Worm (Caenorhabditis elegans) whole organism, L3 larva: ENCODE results near the gene vha-3.
"Not testable (repeated sequence)": the region's sequence is repeated elsewhere in the genome, so short reads cannot be mapped to it uniquely, and the experiment has no call there.

ENCODE experiments used
- R02D3.7 ChIP-seq: fragments of 150-350 bp; optimal IDR thresholded peaks from 2 replicates; lab custom pipeline; 2014; ENCODE audit warnings: missing biosample characterization, missing genetic modification characterization
- ama-1 ChIP-seq: fragments of 150-350 bp; optimal IDR thresholded peaks from 2 replicates; lab custom pipeline; 2018
- ceh-16 ChIP-seq: sonication (generic microtip); optimal IDR thresholded peaks from 2 replicates; lab custom pipeline; 2017; ENCODE audit warnings: missing biosample characterization, missing genetic modification characterization
- ceh-28 ChIP-seq: fragments of 150-350 bp; optimal IDR thresholded peaks from 2 replicates; lab custom pipeline; 2014; ENCODE audit warnings: missing biosample characterization, missing genetic modification reagents, missing genetic modification characterization
- ceh-9 ChIP-seq: sonication (generic microtip); optimal IDR thresholded peaks from 2 replicates; lab custom pipeline; 2018; ENCODE audit warnings: missing biosample characterization, missing genetic modification characterization
- elt-1 ChIP-seq: fragments of 150-350 bp; optimal IDR thresholded peaks from 2 replicates; lab custom pipeline; 2014; ENCODE audit warnings: missing biosample characterization, missing genetic modification characterization
- elt-2 ChIP-seq: sonication (generic microtip); optimal IDR thresholded peaks from 2 replicates; lab custom pipeline; 2016; ENCODE audit warnings: missing genetic modification reagents, mild to moderate bottlenecking, missing genetic modification characterization, missing compliant biosample characterization
- elt-3 ChIP-seq, 3 experiments: fragments of 150-350 bp in 1 of 3; sonication (generic microtip) in 2 of 3; optimal IDR thresholded peaks; 2 replicates in 2 of 3; 4 replicates in 1 of 3; lab custom pipeline; 2014 to 2017; ENCODE audit warnings: missing biosample characterization in 3 of 3, missing genetic modification characterization in 3 of 3
- eor-1 ChIP-seq, 2 experiments: fragments of 150-350 bp; optimal IDR thresholded peaks; 2 replicates each; lab custom pipeline; 2014 to 2018; ENCODE audit warnings: missing biosample characterization in 2 of 2, missing genetic modification characterization in 2 of 2
- fkh-10 ChIP-seq: sonication (generic microtip); optimal IDR thresholded peaks from 2 replicates; lab custom pipeline; 2017; ENCODE audit warnings: missing biosample characterization, missing genetic modification reagents, missing genetic modification characterization
- fkh-2 ChIP-seq: fragments of 150-350 bp; optimal IDR thresholded peaks from 2 replicates; lab custom pipeline; 2014; ENCODE audit warnings: missing biosample characterization, missing genetic modification reagents, missing genetic modification characterization
- hmg-11 ChIP-seq: sonication (generic microtip); optimal IDR thresholded peaks from 2 replicates; lab custom pipeline; 2016; ENCODE audit warnings: missing genetic modification characterization, missing compliant biosample characterization
- jun-1 ChIP-seq: fragments of 150-350 bp; optimal IDR thresholded peaks from 2 replicates; lab custom pipeline; 2014; ENCODE audit warnings: missing biosample characterization, missing genetic modification reagents, missing genetic modification characterization
- lin-39 ChIP-seq: fragments of 150-350 bp; optimal IDR thresholded peaks from 2 replicates; lab custom pipeline; 2018; ENCODE audit warnings: missing biosample characterization, missing genetic modification reagents, missing genetic modification characterization
- mdl-1 ChIP-seq: fragments of 150-350 bp; optimal IDR thresholded peaks from 2 replicates; lab custom pipeline; 2014; ENCODE audit warnings: missing biosample characterization, missing genetic modification characterization
- nfya-1 ChIP-seq: sonication (generic microtip); optimal IDR thresholded peaks from 2 replicates; lab custom pipeline; 2017; ENCODE audit warnings: missing genetic modification characterization, mild to moderate bottlenecking, missing compliant biosample characterization, antibody characterized with exemption, moderate library complexity; ENCODE audit not compliant: insufficient read depth
- nhr-11 ChIP-seq: fragments of 150-350 bp; optimal IDR thresholded peaks from 2 replicates; lab custom pipeline; 2014; ENCODE audit warnings: missing biosample characterization, missing genetic modification characterization
- nhr-23 ChIP-seq: fragments of 150-350 bp; optimal IDR thresholded peaks from 2 replicates; lab custom pipeline; 2014; ENCODE audit warnings: missing biosample characterization, missing genetic modification reagents, missing genetic modification characterization
- nhr-237 ChIP-seq: fragments of 150-350 bp; optimal IDR thresholded peaks from 2 replicates; lab custom pipeline; 2014; ENCODE audit warnings: missing biosample characterization, missing genetic modification characterization
- nhr-25 ChIP-seq: sonication (generic microtip); optimal IDR thresholded peaks from 2 replicates; lab custom pipeline; 2017; ENCODE audit warnings: missing biosample characterization, missing genetic modification characterization
- nhr-28 ChIP-seq: fragments of 150-350 bp; optimal IDR thresholded peaks from 2 replicates; lab custom pipeline; 2014; ENCODE audit warnings: missing biosample characterization, missing genetic modification characterization
- nhr-43 ChIP-seq: sonication (generic microtip); optimal IDR thresholded peaks from 2 replicates; lab custom pipeline; 2016; ENCODE audit warnings: mild to moderate bottlenecking, missing genetic modification characterization, missing compliant biosample characterization; ENCODE audit not compliant: poor library complexity, severe bottlenecking
- nhr-76 ChIP-seq: fragments of 150-350 bp; sonication (generic microtip); optimal IDR thresholded peaks from 5 replicates; lab custom pipeline; 2014; ENCODE audit warnings: missing biosample characterization, missing genetic modification characterization
- pha-4 ChIP-seq: fragments of 150-350 bp; optimal IDR thresholded peaks from 2 replicates; lab custom pipeline; 2014; ENCODE audit warnings: missing biosample characterization, missing genetic modification reagents, missing genetic modification characterization
- pqm-1 ChIP-seq: fragments of 150-350 bp; optimal IDR thresholded peaks from 2 replicates; lab custom pipeline; 2017; ENCODE audit warnings: missing biosample characterization, missing genetic modification characterization, inconsistent platforms
- sea-2 ChIP-seq: fragments of 150-350 bp; sonication (generic microtip); optimal IDR thresholded peaks from 4 replicates; lab custom pipeline; 2014; ENCODE audit warnings: missing biosample characterization, missing genetic modification reagents, missing genetic modification characterization
- snpc-4 ChIP-seq: fragments of 150-350 bp; optimal IDR thresholded peaks from 2 replicates; lab custom pipeline; 2014; ENCODE audit warnings: missing biosample characterization, missing genetic modification characterization
- tbx-2 ChIP-seq: sonication (generic microtip); optimal IDR thresholded peaks from 2 replicates; lab custom pipeline; 2016; ENCODE audit warnings: mild to moderate bottlenecking, missing genetic modification characterization, missing compliant biosample characterization
- ztf-11 ChIP-seq: fragments of 150-350 bp; optimal IDR thresholded peaks from 2 replicates; lab custom pipeline; 2014; ENCODE audit warnings: missing biosample characterization, missing genetic modification characterization
- ztf-4 ChIP-seq: fragments of 150-350 bp; optimal IDR thresholded peaks from 2 replicates; lab custom pipeline; 2014; ENCODE audit warnings: missing biosample characterization, missing genetic modification characterization

The vha-3 gene

DNA sequence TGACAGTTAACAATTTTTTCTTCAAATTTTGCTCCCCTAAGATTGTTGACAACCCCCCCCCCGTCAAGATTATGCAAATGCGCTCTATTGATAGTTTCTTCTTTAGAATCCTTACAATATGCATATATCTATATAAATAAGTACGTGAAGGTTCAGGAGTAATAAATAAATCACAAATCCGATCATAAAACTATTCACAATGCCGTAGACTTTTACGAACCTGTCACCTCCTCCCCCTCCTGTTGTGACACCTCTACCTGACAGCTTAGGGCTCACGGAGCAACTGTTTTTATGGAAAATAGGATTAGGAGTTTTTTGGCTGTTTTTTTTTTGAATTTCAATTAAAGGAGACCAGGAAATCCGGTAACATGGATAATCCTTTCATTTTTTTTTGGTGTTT lies 23.6 kb downstream of the vha-3 start:
- TF ChIP-seq ceh-16 (tag; lab: Kevin White, UChicago) (no peak), ztf-4 (tag; lab: Kevin White, UChicago) (no peak), eor-1 (tag; optimal IDR thresholded peaks at IDR 0.05; lab: Kevin White, UChicago) (no peak), mdl-1 (tag; lab: Kevin White, UChicago) (no peak), lin-39 (tag; lab: Kevin White, UChicago) (no peak), tbx-2 (tag; lab: Kevin White, UChicago) (no peak), nhr-11 (tag; lab: Kevin White, UChicago) (no peak), ztf-11 (tag; lab: Kevin White, UChicago) (no peak), nhr-25 (tag; lab: Kevin White, UChicago) (no peak), elt-1 (tag; lab: Kevin White, UChicago) (no peak), sea-2 (GFP tag; lab: Kevin White, UChicago) (no peak), nhr-28 (no peak), fkh-10 (GFP tag; lab: Kevin White, UChicago) (no peak), elt-3 (tag; optimal IDR thresholded peaks at IDR 0.05; lab: Kevin White, UChicago) (no peak), ceh-28 (no peak), ceh-9 (tag; lab: Kevin White, UChicago) (no peak)
- TF ChIP-seq, all 47 proteins: peak for 0

DNA sequence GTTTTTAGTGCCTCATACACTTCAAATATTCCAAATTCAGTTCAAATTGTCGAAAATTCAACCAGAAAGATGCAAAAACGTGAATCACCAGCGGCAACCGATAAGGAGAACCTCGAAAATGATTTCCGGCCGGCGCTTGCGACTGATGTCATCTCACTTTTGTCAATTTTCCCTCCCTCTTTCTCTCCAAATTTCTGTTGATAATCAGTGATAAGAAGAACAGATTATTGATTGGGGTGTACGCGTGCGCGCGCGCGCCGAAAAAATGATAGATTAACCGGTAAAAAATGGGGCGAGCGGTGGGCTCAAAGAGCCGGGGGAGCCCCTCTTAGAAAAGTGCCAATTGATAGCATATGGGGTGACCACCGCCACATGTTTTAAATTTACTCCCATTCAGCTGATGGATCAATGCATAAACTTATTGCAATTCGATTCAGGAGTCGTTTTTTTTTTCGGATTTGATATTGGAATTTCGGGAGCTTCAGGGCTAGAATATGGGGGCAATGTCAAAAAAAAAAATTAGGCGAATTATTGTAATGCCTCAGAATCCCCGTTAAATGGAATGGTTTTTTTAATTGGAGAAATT lies 31.2 kb downstream of the vha-3 start:
- peak; percentile 90 for TF ChIP-seq elt-2 (tag; lab: Kevin White, UChicago)
- TF ChIP-seq mdl-1 (tag; lab: Kevin White, UChicago), result no peak
- peak; percentile 83 for TF ChIP-seq pqm-1
- no peak for TF ChIP-seq nhr-76 (tag; lab: Kevin White, UChicago)
- no peak for TF ChIP-seq nhr-11 (tag; lab: Kevin White, UChicago)
- peak; percentile 36 for TF ChIP-seq jun-1 (tag; lab: Kevin White, UChicago)

DNA sequence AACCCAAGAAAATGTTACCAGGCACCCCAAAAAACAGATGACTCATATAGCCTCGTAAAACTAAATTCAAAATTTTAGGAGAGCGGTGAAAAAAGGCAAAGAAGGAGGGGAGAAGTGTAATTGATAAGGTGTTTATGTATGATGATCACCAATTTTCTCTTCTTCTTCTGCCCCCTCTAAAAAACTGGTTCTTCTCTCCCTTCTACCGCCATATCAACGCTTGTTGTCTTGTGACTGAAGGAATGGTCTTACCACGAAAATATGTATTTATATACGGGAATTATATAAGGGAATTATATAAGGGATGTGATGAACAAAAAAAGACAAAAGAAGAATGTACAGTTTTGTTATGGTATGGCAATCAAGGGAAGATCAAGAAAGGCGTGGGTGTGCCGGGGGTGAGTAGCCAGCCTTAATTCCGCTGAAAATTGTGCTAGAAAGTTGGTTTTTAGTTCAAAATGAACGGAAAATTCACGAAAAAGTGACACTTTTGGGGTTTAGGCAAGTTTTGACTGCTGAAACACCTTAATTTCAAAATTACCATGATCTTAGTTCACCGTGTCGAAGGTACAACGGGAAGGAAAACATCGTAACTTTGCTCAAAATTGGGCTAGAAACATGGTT lies 34.3 kb downstream of the vha-3 start:
- peak; percentile 60 for TF ChIP-seq ama-1 (lab: Kevin White, UChicago)
- peak; percentile 55 for TF ChIP-seq nhr-25 (tag; lab: Kevin White, UChicago)
- peak; percentile 30 for TF ChIP-seq pha-4
- peak; percentile 64 for TF ChIP-seq jun-1 (tag; lab: Kevin White, UChicago)
- peak; percentile 16 for TF ChIP-seq nfya-1
- no peak for TF ChIP-seq hmg-11
- peak; percentile 4 for TF ChIP-seq ceh-28
- TF ChIP-seq pqm-1, result peak; percentile 86
- no peak for TF ChIP-seq fkh-2 (tag; lab: Kevin White, UChicago)
- TF ChIP-seq elt-2 (tag; lab: Kevin White, UChicago), result peak; percentile 83
- TF ChIP-seq nhr-43 (tag; lab: Kevin White, UChicago), result peak; percentile 65
- peak; percentile 87 for TF ChIP-seq nhr-23
- no peak for TF ChIP-seq sea-2 (GFP tag; lab: Kevin White, UChicago)
- no peak for TF ChIP-seq elt-1 (tag; lab: Kevin White, UChicago)
- TF ChIP-seq snpc-4, result peak; percentile 18
- no peak for TF ChIP-seq nhr-237

DNA sequence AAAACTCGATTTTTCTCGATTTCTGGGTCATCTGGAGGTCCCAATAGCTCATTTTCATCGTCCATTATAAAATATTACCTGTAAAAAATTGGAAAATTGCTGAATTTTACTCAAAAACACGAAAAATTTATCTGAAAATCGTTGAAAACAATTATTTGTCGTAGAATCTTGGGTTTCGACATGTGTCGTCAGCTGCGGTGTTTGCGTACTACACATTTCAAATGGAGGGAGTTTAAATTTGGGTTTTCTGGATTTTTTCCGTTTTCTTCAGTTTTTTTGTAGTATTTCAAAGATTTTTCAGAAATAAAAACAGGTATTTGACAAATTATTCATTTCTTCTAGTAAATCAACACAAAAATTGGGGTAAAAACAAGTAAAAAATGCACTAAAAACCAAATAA lies 40.2 kb downstream of the vha-3 start, which contains the start of gene M70.5:
M70.5 (minus strand) TSS at position 78 of the 400 bp plus-strand sequence.
- TF ChIP-seq nhr-11 (tag; lab: Kevin White, UChicago); R02D3.7; pqm-1: not testable (repeated sequence)
